Fruit fly (Drosophila melanogaster): ENCODE measurements around the gene Polr2H.
A peak's percentile ranks its signal among the peaks of the same experiment; 100 is the strongest.

Polr2H gene

DNA sequence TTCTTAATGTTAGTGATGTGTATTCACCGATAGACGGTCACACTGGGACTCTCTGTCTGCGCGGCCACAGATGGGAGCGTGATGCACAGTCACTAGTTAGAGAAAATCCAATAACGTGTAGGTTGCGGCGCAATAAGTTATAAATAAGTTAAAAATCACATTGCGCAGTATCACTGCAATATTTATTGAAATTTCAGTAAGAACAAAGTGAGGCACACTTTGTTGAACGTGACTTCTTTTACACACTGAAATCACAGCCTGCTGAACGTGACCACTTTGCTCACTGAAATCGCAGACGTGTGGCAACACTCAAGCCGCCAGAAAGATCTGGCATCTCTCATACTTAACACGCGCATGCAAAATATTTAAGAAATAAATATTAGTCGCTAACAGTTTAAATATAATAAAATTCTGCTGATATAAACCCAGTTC is at the start of gene Polr2H, which contains the start of gene CG11247 (continued):
- TF ChIP-seq HmgZ (tag; optimal IDR thresholded peaks at IDR 0.05) (peak; percentile 94), CG43689 (GFP tag; IDR thresholded peaks at IDR 0.05) (peak; percentile 63), peb (GFP tag; IDR thresholded peaks at IDR 0.05) (peak; percentile 77), CG6813 (GFP tag; optimal IDR thresholded peaks at IDR 0.05) (no peak), Usf (GFP tag; optimal IDR thresholded peaks at IDR 0.05) (peak; percentile 89), Antp (GFP tag; optimal IDR thresholded peaks at IDR 0.05) (peak; percentile 94), CG1832 (GFP tag; optimal IDR thresholded peaks at IDR 0.05) (no peak), CG4730 (GFP tag; IDR thresholded peaks at IDR 0.05) (peak; percentile 88), Kr (GFP tag; optimal IDR thresholded peaks at IDR 0.05) (no peak), sr (GFP tag; IDR thresholded peaks at IDR 0.05) (peak; percentile 73; the same call in 2 of the 3 replicates), CG8478 (optimal IDR thresholded peaks at IDR 0.05) (no peak), fd64A (GFP tag; optimal IDR thresholded peaks at IDR 0.05) (peak; percentile 18), CG7987 (GFP tag; optimal IDR thresholded peaks at IDR 0.05) (peak; percentile 55), CG18764 (GFP tag; optimal IDR thresholded peaks at IDR 0.05) (peak; percentile 88), E2f1 (GFP tag; IDR thresholded peaks at IDR 0.05) (peak; percentile 87), CG12219 (GFP tag; optimal IDR thresholded peaks at IDR 0.05) (peak; percentile 66), Trl (optimal IDR thresholded peaks at IDR 0.05) (no peak), Trl (GFP tag; optimal IDR thresholded peaks at IDR 0.05) (peak; percentile 95), CG11093 (GFP tag; IDR thresholded peaks at IDR 0.05) (peak; percentile 92), bab2 (GFP tag; optimal IDR thresholded peaks at IDR 0.05) (peak; percentile 95), CG12236 (GFP tag; optimal IDR thresholded peaks at IDR 0.05) (peak; percentile 83), mam (GFP tag; optimal IDR thresholded peaks at IDR 0.05) (peak; percentile 98), ems (GFP tag; optimal IDR thresholded peaks at IDR 0.05) (peak; percentile 92), tgo (GFP tag; IDR thresholded peaks at IDR 0.05) (peak; percentile 92), Ada2b (GFP tag; IDR thresholded peaks at IDR 0.05) (peak; percentile 88), CG3995 (GFP tag; optimal IDR thresholded peaks at IDR 0.05) (peak; percentile 100), HLH4C (GFP tag; IDR thresholded peaks at IDR 0.05; ENCODE audit: partially characterized antibody) (peak; percentile 67), Sry-β (GFP tag; optimal IDR thresholded peaks at IDR 0.05) (peak; percentile 66), CG4820 (GFP tag; optimal IDR thresholded peaks at IDR 0.05) (peak; percentile 91), HLHmδ (GFP tag; optimal IDR thresholded peaks at IDR 0.05) (no peak), CG6689 (GFP tag; IDR thresholded peaks at IDR 0.05) (peak; percentile 91), CHES-1-like (GFP tag; optimal IDR thresholded peaks at IDR 0.05) (peak; percentile 96), crc (GFP tag; optimal IDR thresholded peaks at IDR 0.05) (peak; percentile 84), CG2120 (GFP tag; optimal IDR thresholded peaks at IDR 0.05) (peak; percentile 97), caup (GFP tag; optimal IDR thresholded peaks at IDR 0.05; ENCODE audit: severe bottlenecking) (peak; percentile 77), CG2129 (GFP tag; IDR thresholded peaks at IDR 0.05; ENCODE audit: partially characterized antibody) (peak; percentile 59), Mes4 (GFP tag; optimal IDR thresholded peaks at IDR 0.05) (peak; percentile 72), CG4707 (GFP tag; optimal IDR thresholded peaks at IDR 0.05) (no peak), CG14014 (GFP tag; IDR thresholded peaks at IDR 0.05) (peak; percentile 89), CG10321 (GFP tag; IDR thresholded peaks at IDR 0.05) (peak; percentile 65), CG9932 (GFP tag; IDR thresholded peaks at IDR 0.05) (peak; percentile 97), ci (GFP tag; IDR thresholded peaks at IDR 0.05) (peak; percentile 92), croc (GFP tag; conservative IDR thresholded peaks at IDR 0.05) (peak; percentile 90), trh (GFP tag; optimal IDR thresholded peaks at IDR 0.05) (peak; percentile 88), CkIIα-i1 (GFP tag; IDR thresholded peaks at IDR 0.05) (peak; percentile 41; the same call in 1 of the 2 replicates), CG1233 (GFP tag; optimal IDR thresholded peaks at IDR 0.05) (peak; percentile 79), Hsf (GFP tag; optimal IDR thresholded peaks at IDR 0.05) (peak; percentile 97), CG15479 (GFP tag; optimal IDR thresholded peaks at IDR 0.05) (peak; percentile 1), CG18476 (GFP tag; optimal IDR thresholded peaks at IDR 0.05) (peak; percentile 85), CG30020 (tag; optimal IDR thresholded peaks at IDR 0.05) (peak; percentile 88), Scr (GFP tag; IDR thresholded peaks at IDR 0.05; ENCODE audit: partially characterized antibody) (peak; percentile 84), HLH3B (GFP tag; IDR thresholded peaks at IDR 0.05) (peak; percentile 86)

Data from whole organism, embryonic.